Worm (Caenorhabditis elegans): ENCODE results near the gene col-20.

DNA sequence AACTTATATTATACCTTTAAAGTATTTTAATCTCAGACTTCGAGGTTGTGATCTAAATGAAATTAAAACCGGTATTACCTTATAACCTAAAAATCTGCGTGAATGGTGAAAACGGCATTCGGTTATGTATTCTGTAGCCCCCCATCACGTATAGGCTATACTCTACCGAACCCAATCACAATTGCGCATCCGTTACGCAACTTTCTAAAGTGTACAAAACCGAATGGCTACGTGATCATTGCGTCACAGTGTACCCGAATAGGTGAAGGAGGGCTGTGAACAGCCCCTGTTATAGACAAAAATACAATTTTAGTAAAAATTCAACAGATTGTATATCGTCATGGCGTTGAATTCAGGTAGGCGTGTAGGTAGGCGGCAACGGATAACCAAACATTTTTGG is 48.0 kb downstream of the col-20 start:
- no peak for TF ChIP-seq ama-1 (optimal IDR thresholded peaks at IDR 0.05)
- no peak for TF ChIP-seq ceh-2 (tag; optimal IDR thresholded peaks at IDR 0.05)
- TF ChIP-seq fax-1 (tag; optimal IDR thresholded peaks at IDR 0.05) = no peak
- TF ChIP-seq pag-3 (tag; optimal IDR thresholded peaks at IDR 0.05; ENCODE audit: borderline replicate concordance) = no peak
- no peak for TF ChIP-seq pha-4 (tag; optimal IDR thresholded peaks at IDR 0.05)
- no peak for TF ChIP-seq nhr-11 (tag; optimal IDR thresholded peaks at IDR 0.05)
- TF ChIP-seq tbx-2 (tag; optimal IDR thresholded peaks at IDR 0.05) = no peak
- no peak for TF ChIP-seq eyg-1 (tag; optimal IDR thresholded peaks at IDR 0.05)
- no peak for TF ChIP-seq fkh-10 (GFP tag; optimal IDR thresholded peaks at IDR 0.05)

Data from whole organism, late embryonic.